Worm (Caenorhabditis elegans): Measurements from ENCODE around the gene nduv-3.

DNA sequence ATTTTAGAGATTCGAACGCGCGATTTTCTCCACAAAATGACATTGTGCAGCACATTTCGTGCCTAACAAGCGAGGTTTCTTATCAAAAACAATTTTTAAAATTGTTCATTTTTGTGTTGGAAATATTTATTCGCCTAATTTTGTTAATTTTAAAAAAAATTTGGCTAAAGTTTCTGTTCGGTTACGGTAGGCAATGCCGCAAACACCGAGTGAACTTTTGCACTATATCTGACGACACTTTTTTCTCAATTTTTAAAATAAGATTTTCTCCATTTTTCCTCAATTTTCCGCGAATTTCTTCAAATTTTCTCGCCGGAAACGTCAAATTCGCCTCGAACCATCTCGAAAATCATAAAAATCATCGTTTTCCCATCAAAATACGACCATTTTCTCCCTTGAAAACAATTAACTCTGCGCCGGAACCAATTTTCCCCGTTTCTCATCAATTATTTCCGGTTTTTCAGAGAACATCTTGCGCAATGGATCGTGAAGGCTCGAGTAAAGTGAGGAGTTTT lies 25.5 kb downstream of the nduv-3 start, which contains the start of gene Y69A2AR.1:
- no peak for TF ChIP-seq snpc-4 (tag; optimal IDR thresholded peaks at IDR 0.05)
- TF ChIP-seq nhr-2 (tag; optimal IDR thresholded peaks at IDR 0.05): no peak
- no peak for TF ChIP-seq mab-5 (tag; optimal IDR thresholded peaks at IDR 0.05)
- TF ChIP-seq elt-3 (tag; optimal IDR thresholded peaks at IDR 0.05): no peak
- TF ChIP-seq unc-120 (tag; optimal IDR thresholded peaks at IDR 0.05; ENCODE audit: poor library complexity, severe bottlenecking): no peak
- peak; percentile 2 for TF ChIP-seq ces-1 (GFP tag; optimal IDR thresholded peaks at IDR 0.05)
- TF ChIP-seq pha-4 (tag; optimal IDR thresholded peaks at IDR 0.05): no peak
- TF ChIP-seq cnd-1 (tag; optimal IDR thresholded peaks at IDR 0.05): no peak
- TF ChIP-seq lsy-2 (tag; optimal IDR thresholded peaks at IDR 0.05): peak; percentile 93
- no peak for TF ChIP-seq blmp-1 (tag; optimal IDR thresholded peaks at IDR 0.05)
- no peak for TF ChIP-seq ztf-11 (tag; optimal IDR thresholded peaks at IDR 0.05)
- TF ChIP-seq nhr-237 (tag; optimal IDR thresholded peaks at IDR 0.05): no peak
